Worm (Caenorhabditis elegans) whole organism, L2 larva: Measurements from ENCODE around the gene F02D8.9.

Experiments
- alr-1 ChIP-seq: fragments of 150-350 bp; optimal IDR thresholded peaks from 2 replicates; lab custom pipeline; 2014; ENCODE audit warnings: missing biosample characterization, missing genetic modification characterization
- ama-1 ChIP-seq: fragments of 150-350 bp; optimal IDR thresholded peaks from 2 replicates; lab custom pipeline; 2018; ENCODE audit warnings: inconsistent platforms
- dmd-4 ChIP-seq: sonication (generic microtip); optimal IDR thresholded peaks from 2 replicates; lab custom pipeline; 2017; ENCODE audit warnings: missing biosample characterization, missing genetic modification characterization
- elt-3 ChIP-seq: sonication (generic microtip); optimal IDR thresholded peaks from 2 replicates; lab custom pipeline; 2017; ENCODE audit warnings: missing biosample characterization, missing genetic modification characterization
- fos-1 ChIP-seq: fragments of 150-350 bp; optimal IDR thresholded peaks from 2 replicates; lab custom pipeline; 2014; ENCODE audit warnings: missing biosample characterization, missing genetic modification characterization
- lin-11 ChIP-seq: fragments of 150-350 bp; sonication (generic microtip); optimal IDR thresholded peaks from 2 replicates; lab custom pipeline; 2014; ENCODE audit warnings: missing biosample characterization, missing genetic modification characterization, inconsistent platforms, mixed read lengths
- mab-5 ChIP-seq: fragments of 150-350 bp; optimal IDR thresholded peaks from 2 replicates; lab custom pipeline; 2014; ENCODE audit warnings: missing biosample characterization, missing genetic modification characterization
- mdl-1 ChIP-seq, 2 experiments: fragments of 150-350 bp in 1 of 2; sonication (generic microtip) in 1 of 2; optimal IDR thresholded peaks; 2 replicates each; lab custom pipeline; 2017; ENCODE audit warnings: missing biosample characterization in 2 of 2, missing genetic modification characterization in 2 of 2
- nhr-21 ChIP-seq: fragments of 150-350 bp; optimal IDR thresholded peaks from 2 replicates; lab custom pipeline; 2014; ENCODE audit warnings: missing biosample characterization, missing genetic modification characterization
- nhr-6 ChIP-seq: fragments of 150-350 bp; optimal IDR thresholded peaks from 2 replicates; lab custom pipeline; 2014; ENCODE audit warnings: missing biosample characterization, missing genetic modification characterization
- skn-1 ChIP-seq: sonication (generic microtip); optimal IDR thresholded peaks from 2 replicates; lab custom pipeline; 2017; ENCODE audit warnings: missing biosample characterization, missing genetic modification characterization
- unc-39 ChIP-seq: fragments of 150-350 bp; optimal IDR thresholded peaks from 2 replicates; lab custom pipeline; 2014; ENCODE audit warnings: missing biosample characterization, missing genetic modification characterization

DNA sequence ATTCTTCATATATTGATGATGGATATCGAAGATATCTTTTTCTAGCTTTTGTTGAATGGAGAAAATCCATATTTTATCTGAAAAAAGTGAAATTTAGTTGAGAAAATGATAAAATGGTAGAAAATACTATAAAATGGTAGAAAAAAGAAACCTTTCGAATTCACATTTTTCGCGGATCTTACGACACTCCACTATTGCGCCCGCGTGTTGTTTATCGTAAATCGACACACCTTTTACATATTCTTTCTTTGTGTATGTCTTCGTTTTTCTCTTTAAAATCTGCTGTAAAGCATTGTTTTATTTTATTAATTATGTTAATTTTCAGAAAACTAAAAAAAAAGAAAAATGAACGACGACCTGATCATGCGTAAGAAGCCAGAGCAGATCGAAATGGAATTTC, 35.3 kb upstream of the F02D8.9 start, which contains the start of the genes cdt-2 and T01C3.2:
- no peak for TF ChIP-seq nhr-21 (tag; lab: Kevin White, UChicago)
- no peak for TF ChIP-seq mdl-1 (tag; optimal IDR thresholded peaks at IDR 0.05; lab: Kevin White, UChicago)
- TF ChIP-seq dmd-4: no peak
- no peak for TF ChIP-seq elt-3 (tag; lab: Kevin White, UChicago)
- TF ChIP-seq ama-1 (lab: Kevin White, UChicago): no peak
- no peak for TF ChIP-seq mab-5 (tag; lab: Kevin White, UChicago)
- no peak for TF ChIP-seq unc-39 (tag; lab: Kevin White, UChicago)
- no peak for TF ChIP-seq alr-1
- TF ChIP-seq skn-1 (tag; lab: Kevin White, UChicago): no peak
- no peak for TF ChIP-seq fos-1 (tag; lab: Kevin White, UChicago)
- no peak for TF ChIP-seq lin-11 (tag; lab: Kevin White, UChicago)
- no peak for TF ChIP-seq nhr-6 (tag; lab: Kevin White, UChicago)
